1 fruit fly cellular context compared by ENCODE assay signal in the genomic region with DNA sequence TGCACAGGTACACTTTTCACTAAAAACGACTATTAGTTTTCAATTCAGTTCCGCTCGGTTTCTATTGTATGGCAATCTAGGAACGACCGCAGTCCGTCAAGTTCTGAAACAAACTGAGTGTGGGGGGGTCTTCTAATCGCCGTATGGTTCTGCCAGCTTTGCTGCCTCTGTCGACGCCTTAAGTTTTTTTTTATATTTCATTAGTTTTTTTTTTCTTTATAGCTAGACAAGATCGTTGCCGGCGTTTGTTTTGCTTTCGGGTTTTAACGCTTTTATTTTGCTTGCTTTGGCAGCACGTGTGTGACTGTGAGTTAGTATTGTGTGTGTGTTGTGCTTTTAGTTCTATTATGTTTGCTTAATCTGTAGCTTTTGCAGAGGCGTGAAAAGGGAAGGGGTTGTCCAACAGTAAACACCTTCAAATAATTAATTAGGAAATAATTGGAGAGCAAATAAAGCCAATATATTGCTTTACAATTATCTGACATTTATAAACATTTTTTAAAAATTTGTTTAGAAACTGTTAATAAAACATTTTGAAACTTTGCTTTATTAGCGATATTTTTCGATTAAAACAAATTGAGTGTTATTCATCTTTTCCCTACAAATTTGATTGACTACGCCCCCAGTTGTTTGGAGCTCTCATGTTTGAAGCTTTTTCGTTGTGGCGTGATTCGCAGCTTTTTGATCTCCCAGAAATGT.
TF ChIP-seq lines count a peak whose summit lies in the region.

Gene Acsf2, minus strand, starts transcription at position 116 of the 699 bp plus-strand sequence.

TF ChIP-seq in whole organism, embryonic, 481 proteins besides CTCF, POLR2A, EP300 and RAD21 (continued from another document and continues in another):
- peak; percentile 94 for TF ChIP-seq tio (GFP tag; optimal IDR thresholded peaks at IDR 0.05; lab: Kevin White, UChicago)
- peak; percentile 99 for TF ChIP-seq Hmr (GFP tag; optimal IDR thresholded peaks at IDR 0.05; lab: Kevin White, UChicago)
- TF ChIP-seq her (GFP tag; optimal IDR thresholded peaks at IDR 0.05; lab: Kevin White, UChicago), result peak; percentile 92
- peak; percentile 97 for TF ChIP-seq HHEX (GFP tag; optimal IDR thresholded peaks at IDR 0.05; lab: Kevin White, UChicago)
- peak; percentile 95 for TF ChIP-seq CG17361 (GFP tag; IDR thresholded peaks at IDR 0.05; lab: Robert Waterston, UW)
- peak; percentile 97 for TF ChIP-seq bcd (GFP tag; optimal IDR thresholded peaks at IDR 0.05; lab: Kevin White, UChicago)
- peak; percentile 95 for TF ChIP-seq CG13775 (GFP tag; optimal IDR thresholded peaks at IDR 0.05; lab: Kevin White, UChicago)
- TF ChIP-seq CG10565 (GFP tag; optimal IDR thresholded peaks at IDR 0.05; lab: Kevin White, UChicago), result no peak
- TF ChIP-seq Trl (optimal IDR thresholded peaks at IDR 0.05; lab: Kevin White, UChicago), result no peak
- TF ChIP-seq Trl (GFP tag; optimal IDR thresholded peaks at IDR 0.05; lab: Kevin White, UChicago), result peak; percentile 93
- peak; percentile 86 for TF ChIP-seq CG16863 (GFP tag; optimal IDR thresholded peaks at IDR 0.05; lab: Kevin White, UChicago)
- TF ChIP-seq zf30C (GFP tag; optimal IDR thresholded peaks at IDR 0.05; lab: Kevin White, UChicago), result no peak
- no peak for TF ChIP-seq gsb-n (tag; optimal IDR thresholded peaks at IDR 0.05; lab: Kevin White, UChicago)
- TF ChIP-seq kay (GFP tag; optimal IDR thresholded peaks at IDR 0.05; lab: Kevin White, UChicago), result peak; percentile 93
- peak; percentile 91 for TF ChIP-seq CG31441 (GFP tag; IDR thresholded peaks at IDR 0.05; lab: Robert Waterston, UW)
- peak; percentile 94 for TF ChIP-seq Gug (GFP tag; IDR thresholded peaks at IDR 0.05; lab: Robert Waterston, UW)
- TF ChIP-seq cato (GFP tag; optimal IDR thresholded peaks at IDR 0.05; lab: Kevin White, UChicago; ENCODE audit: borderline replicate concordance), result peak; percentile 74
- peak; percentile 95 for TF ChIP-seq CG16815 (GFP tag; optimal IDR thresholded peaks at IDR 0.05; lab: Kevin White, UChicago)
- peak; percentile 51 for TF ChIP-seq CG3407 (GFP tag; optimal IDR thresholded peaks at IDR 0.05; lab: Kevin White, UChicago)
- peak; percentile 73 for TF ChIP-seq CG31365 (tag; optimal IDR thresholded peaks at IDR 0.05; lab: Kevin White, UChicago)
- TF ChIP-seq CG2129 (GFP tag; IDR thresholded peaks at IDR 0.05; lab: Robert Waterston, UW; ENCODE audit: partially characterized antibody), result no peak
- peak; percentile 29 for TF ChIP-seq Neu2 (GFP tag; optimal IDR thresholded peaks at IDR 0.05; lab: Kevin White, UChicago; ENCODE audit: borderline replicate concordance)
- peak; percentile 79 for TF ChIP-seq ken (GFP tag; IDR thresholded peaks at IDR 0.05; lab: Robert Waterston, UW)
- TF ChIP-seq fd96Cb (tag; optimal IDR thresholded peaks at IDR 0.05; lab: Kevin White, UChicago), result peak; percentile 76
- peak; percentile 89 for TF ChIP-seq run (tag; optimal IDR thresholded peaks at IDR 0.05; lab: Kevin White, UChicago)
- TF ChIP-seq Sry-β (GFP tag; optimal IDR thresholded peaks at IDR 0.05; lab: Kevin White, UChicago), result no peak
- peak; percentile 77 for TF ChIP-seq nerfin-1 (tag; optimal IDR thresholded peaks at IDR 0.05; lab: Kevin White, UChicago)
- TF ChIP-seq HLH4C (GFP tag; IDR thresholded peaks at IDR 0.05; lab: Robert Waterston, UW; ENCODE audit: partially characterized antibody), result no peak
- TF ChIP-seq jigr1 (GFP tag; IDR thresholded peaks at IDR 0.05; lab: Robert Waterston, UW), result peak; percentile 86; the same call in 2 of the 3 replicates
- peak; percentile 95 for TF ChIP-seq CG4730 (GFP tag; IDR thresholded peaks at IDR 0.05; lab: Robert Waterston, UW)
- peak; percentile 93 for TF ChIP-seq exex (tag; optimal IDR thresholded peaks at IDR 0.05; lab: Kevin White, UChicago)
- peak; percentile 96 for TF ChIP-seq CG11247 (GFP tag; IDR thresholded peaks at IDR 0.05; lab: Robert Waterston, UW)
- peak; percentile 60 for TF ChIP-seq ATbp (GFP tag; optimal IDR thresholded peaks at IDR 0.05; lab: Kevin White, UChicago)
- peak; percentile 87 for TF ChIP-seq CG17359 (tag; optimal IDR thresholded peaks at IDR 0.05; lab: Kevin White, UChicago)
- peak; percentile 98 for TF ChIP-seq CG7372 (GFP tag; IDR thresholded peaks at IDR 0.05; lab: Robert Waterston, UW)
- TF ChIP-seq NK7.1 (GFP tag; optimal IDR thresholded peaks at IDR 0.05; lab: Kevin White, UChicago), result peak; percentile 88
- no peak for TF ChIP-seq dmrt11E (tag; optimal IDR thresholded peaks at IDR 0.05; lab: Kevin White, UChicago)
- TF ChIP-seq Mes4 (GFP tag; optimal IDR thresholded peaks at IDR 0.05; lab: Kevin White, UChicago), result peak; percentile 70
- peak; percentile 79 for TF ChIP-seq sisA (GFP tag; IDR thresholded peaks at IDR 0.05; lab: Robert Waterston, UW)
- TF ChIP-seq croc (GFP tag; conservative IDR thresholded peaks at IDR 0.05; lab: Robert Waterston, UW), result peak; percentile 49; the same call in 2 of the 3 replicates
- peak; percentile 87 for TF ChIP-seq HLH3B (GFP tag; IDR thresholded peaks at IDR 0.05; lab: Robert Waterston, UW)
- TF ChIP-seq Dek (tag; optimal IDR thresholded peaks at IDR 0.05; lab: Kevin White, UChicago), result peak; percentile 98
- TF ChIP-seq CG10462 (GFP tag; optimal IDR thresholded peaks at IDR 0.05; lab: Kevin White, UChicago), result peak; percentile 72
- peak; percentile 57 for TF ChIP-seq Gsc (GFP tag; IDR thresholded peaks at IDR 0.05; lab: Robert Waterston, UW)
- TF ChIP-seq maf-S (GFP tag; optimal IDR thresholded peaks at IDR 0.05; lab: Kevin White, UChicago), result peak; percentile 95
- TF ChIP-seq TFAM (GFP tag; optimal IDR thresholded peaks at IDR 0.05; lab: Kevin White, UChicago), result no peak
- TF ChIP-seq CG15514 (GFP tag; optimal IDR thresholded peaks at IDR 0.05; lab: Kevin White, UChicago), result peak; percentile 93
- peak; percentile 70 for TF ChIP-seq tup (GFP tag; optimal IDR thresholded peaks at IDR 0.05; lab: Kevin White, UChicago)
- TF ChIP-seq Doc2 (GFP tag; IDR thresholded peaks at IDR 0.05; lab: Robert Waterston, UW), result peak; percentile 86
- peak; percentile 65 for TF ChIP-seq CG2116 (GFP tag; optimal IDR thresholded peaks at IDR 0.05; lab: Kevin White, UChicago)
- peak; percentile 98 for TF ChIP-seq Usf (GFP tag; optimal IDR thresholded peaks at IDR 0.05; lab: Kevin White, UChicago)
- peak; percentile 21 for TF ChIP-seq trem (tag; optimal IDR thresholded peaks at IDR 0.05; lab: Kevin White, UChicago)
- TF ChIP-seq CG12104 (GFP tag; optimal IDR thresholded peaks at IDR 0.05; lab: Kevin White, UChicago), result peak; percentile 95
- peak; percentile 88 for TF ChIP-seq CG9437 (GFP tag; optimal IDR thresholded peaks at IDR 0.05; lab: Kevin White, UChicago)
- peak; percentile 98 for TF ChIP-seq CG12659 (GFP tag; optimal IDR thresholded peaks at IDR 0.05; lab: Kevin White, UChicago)
- peak; percentile 90 for TF ChIP-seq CG17385 (GFP tag; optimal IDR thresholded peaks at IDR 0.05; lab: Kevin White, UChicago)
- no peak for TF ChIP-seq CG34224 (GFP tag; IDR thresholded peaks at IDR 0.05; lab: Robert Waterston, UW; ENCODE audit: partially characterized antibody)
- TF ChIP-seq phol (tag; optimal IDR thresholded peaks at IDR 0.05; lab: Kevin White, UChicago), result peak; percentile 87
- peak; percentile 83 for TF ChIP-seq CG33213 (GFP tag; optimal IDR thresholded peaks at IDR 0.05; lab: Kevin White, UChicago)
- TF ChIP-seq Nf-YC (tag; optimal IDR thresholded peaks at IDR 0.05; lab: Kevin White, UChicago), result peak; percentile 90
- TF ChIP-seq CG8924 (tag; optimal IDR thresholded peaks at IDR 0.05; lab: Kevin White, UChicago), result peak; percentile 98
- peak; percentile 94 for TF ChIP-seq nmo (GFP tag; optimal IDR thresholded peaks at IDR 0.05; lab: Kevin White, UChicago)
- TF ChIP-seq Atf-2 (GFP tag; optimal IDR thresholded peaks at IDR 0.05; lab: Kevin White, UChicago), result peak; percentile 89
- peak; percentile 99 for TF ChIP-seq CG3847 (GFP tag; IDR thresholded peaks at IDR 0.05; lab: Robert Waterston, UW)
- no peak for TF ChIP-seq kni (GFP tag; optimal IDR thresholded peaks at IDR 0.05; lab: Kevin White, UChicago)
- TF ChIP-seq bigmax (GFP tag; optimal IDR thresholded peaks at IDR 0.05; lab: Kevin White, UChicago), result no peak
- peak; percentile 96 for TF ChIP-seq schlank (tag; optimal IDR thresholded peaks at IDR 0.05; lab: Kevin White, UChicago)
- TF ChIP-seq org-1 (GFP tag; optimal IDR thresholded peaks at IDR 0.05; lab: Kevin White, UChicago), result peak; percentile 95
- peak; percentile 93 for TF ChIP-seq esg (GFP tag; conservative IDR thresholded peaks at IDR 0.05; lab: Robert Waterston, UW)
- TF ChIP-seq CG15011 (GFP tag; optimal IDR thresholded peaks at IDR 0.05; lab: Kevin White, UChicago), result peak; percentile 98
- peak; percentile 98 for TF ChIP-seq sob (GFP tag; IDR thresholded peaks at IDR 0.05; lab: Robert Waterston, UW)
- peak; percentile 63 for TF ChIP-seq Sry-δ (GFP tag; optimal IDR thresholded peaks at IDR 0.05; lab: Kevin White, UChicago)
- TF ChIP-seq so (GFP tag; IDR thresholded peaks at IDR 0.05; lab: Robert Waterston, UW), result peak; percentile 95
- peak; percentile 76 for TF ChIP-seq wor (GFP tag; IDR thresholded peaks at IDR 0.05; lab: Robert Waterston, UW)
- peak; percentile 92 for TF ChIP-seq danr (GFP tag; IDR thresholded peaks at IDR 0.05; lab: Robert Waterston, UW)
- peak; percentile 56 for TF ChIP-seq kah (GFP tag; optimal IDR thresholded peaks at IDR 0.05; lab: Kevin White, UChicago)
- TF ChIP-seq pnt (GFP tag; optimal IDR thresholded peaks at IDR 0.05; lab: Kevin White, UChicago), result peak; percentile 80
- TF ChIP-seq HmgZ (tag; optimal IDR thresholded peaks at IDR 0.05; lab: Kevin White, UChicago), result peak; percentile 98
- TF ChIP-seq CG11560 (tag; IDR thresholded peaks at IDR 0.05; lab: Robert Waterston, UW), result peak; percentile 91
- no peak for TF ChIP-seq CG4707 (GFP tag; optimal IDR thresholded peaks at IDR 0.05; lab: Kevin White, UChicago)
- peak; percentile 85 for TF ChIP-seq CG8944 (GFP tag; optimal IDR thresholded peaks at IDR 0.05; lab: Kevin White, UChicago)
- peak; percentile 76 for TF ChIP-seq dimm (GFP tag; IDR thresholded peaks at IDR 0.05; lab: Robert Waterston, UW)
- peak; percentile 77 for TF ChIP-seq trh (GFP tag; optimal IDR thresholded peaks at IDR 0.05; lab: Kevin White, UChicago)
- peak; percentile 80 for TF ChIP-seq az2 (GFP tag; optimal IDR thresholded peaks at IDR 0.05; lab: Kevin White, UChicago)
- TF ChIP-seq pum (GFP tag; optimal IDR thresholded peaks at IDR 0.05; lab: Kevin White, UChicago), result peak; percentile 88
- peak; percentile 12 for TF ChIP-seq pfk (GFP tag; optimal IDR thresholded peaks at IDR 0.05; lab: Kevin White, UChicago)
- peak; percentile 96 for TF ChIP-seq slou (GFP tag; optimal IDR thresholded peaks at IDR 0.05; lab: Kevin White, UChicago)
- peak; percentile 94 for TF ChIP-seq CG12299 (tag; optimal IDR thresholded peaks at IDR 0.05; lab: Kevin White, UChicago)
- peak; percentile 94 for TF ChIP-seq CG9609 (GFP tag; optimal IDR thresholded peaks at IDR 0.05; lab: Kevin White, UChicago)
- TF ChIP-seq CG6813 (GFP tag; optimal IDR thresholded peaks at IDR 0.05; lab: Kevin White, UChicago), result peak; percentile 92
- no peak for TF ChIP-seq hb (GFP tag; IDR thresholded peaks at IDR 0.05; lab: Robert Waterston, UW; ENCODE audit: partially characterized antibody)
- TF ChIP-seq CG18619 (GFP tag; optimal IDR thresholded peaks at IDR 0.05; lab: Kevin White, UChicago), result peak; percentile 96
- peak; percentile 50; the same call in 1 of the 3 replicates for TF ChIP-seq gce (GFP tag; IDR thresholded peaks at IDR 0.05; lab: Robert Waterston, UW)
- TF ChIP-seq CG12942 (GFP tag; optimal IDR thresholded peaks at IDR 0.05; lab: Kevin White, UChicago), result peak; percentile 90
- TF ChIP-seq CG17186 (GFP tag; optimal IDR thresholded peaks at IDR 0.05; lab: Kevin White, UChicago), result no peak
- TF ChIP-seq slp2 (GFP tag; optimal IDR thresholded peaks at IDR 0.05; lab: Kevin White, UChicago), result peak; percentile 91
- TF ChIP-seq Mad (GFP tag; optimal IDR thresholded peaks at IDR 0.05; lab: Kevin White, UChicago), result peak; percentile 75
- TF ChIP-seq nau (GFP tag; optimal IDR thresholded peaks at IDR 0.05; lab: Kevin White, UChicago), result peak; percentile 94
- peak; percentile 97 for TF ChIP-seq CG10543 (GFP tag; optimal IDR thresholded peaks at IDR 0.05; lab: Kevin White, UChicago)
- TF ChIP-seq pita (GFP tag; optimal IDR thresholded peaks at IDR 0.05; lab: Kevin White, UChicago), result no peak
- TF ChIP-seq Sin3A (optimal IDR thresholded peaks at IDR 0.05; lab: Kevin White, UChicago), result no peak
- TF ChIP-seq CG8089 (GFP tag; optimal IDR thresholded peaks at IDR 0.05; lab: Kevin White, UChicago), result peak; percentile 69
- TF ChIP-seq CG8290 (GFP tag; optimal IDR thresholded peaks at IDR 0.05; lab: Kevin White, UChicago), result no peak
- peak in 1 of 2 experiments; percentile 87 for TF ChIP-seq CG8290 (tag; optimal IDR thresholded peaks at IDR 0.05; lab: Kevin White, UChicago)
- peak; percentile 16 for TF ChIP-seq corto (GFP tag; optimal IDR thresholded peaks at IDR 0.05; lab: Kevin White, UChicago)
- no peak for TF ChIP-seq CG2199 (GFP tag; IDR thresholded peaks at IDR 0.05; lab: Robert Waterston, UW)
- peak; percentile 55 for TF ChIP-seq p53 (GFP tag; optimal IDR thresholded peaks at IDR 0.05; lab: Kevin White, UChicago)
- peak; percentile 94 for TF ChIP-seq CG6854 (GFP tag; optimal IDR thresholded peaks at IDR 0.05; lab: Kevin White, UChicago)
- TF ChIP-seq lilli (GFP tag; optimal IDR thresholded peaks at IDR 0.05; lab: Kevin White, UChicago), result peak; percentile 98
- TF ChIP-seq CG4404 (GFP tag; IDR thresholded peaks at IDR 0.05; lab: Robert Waterston, UW), result peak; percentile 96
- peak; percentile 92 for TF ChIP-seq Side (GFP tag; optimal IDR thresholded peaks at IDR 0.05; lab: Kevin White, UChicago)
- no peak; the same call in 1 of the 2 replicates for TF ChIP-seq amos (GFP tag; IDR thresholded peaks at IDR 0.05; lab: Robert Waterston, UW; ENCODE audit: partially characterized antibody)
- TF ChIP-seq psq (GFP tag; optimal IDR thresholded peaks at IDR 0.05; lab: Kevin White, UChicago), result peak; percentile 69
- TF ChIP-seq CG9797 (GFP tag; optimal IDR thresholded peaks at IDR 0.05; lab: Kevin White, UChicago), result no peak
- no peak for TF ChIP-seq vnd (GFP tag; IDR thresholded peaks at IDR 0.05; lab: Robert Waterston, UW; ENCODE audit: partially characterized antibody)
- TF ChIP-seq Nf-YB (GFP tag; optimal IDR thresholded peaks at IDR 0.05; lab: Kevin White, UChicago), result peak; percentile 83
- peak; percentile 92 for TF ChIP-seq Oli (tag; optimal IDR thresholded peaks at IDR 0.05; lab: Kevin White, UChicago)
- peak; percentile 73 for TF ChIP-seq CG5245 (GFP tag; optimal IDR thresholded peaks at IDR 0.05; lab: Kevin White, UChicago)
- no peak for TF ChIP-seq Elba2 (GFP tag; optimal IDR thresholded peaks at IDR 0.05; lab: Kevin White, UChicago)
- TF ChIP-seq peb (GFP tag; IDR thresholded peaks at IDR 0.05; lab: Robert Waterston, UW), result peak; percentile 61
- TF ChIP-seq lbe (GFP tag; optimal IDR thresholded peaks at IDR 0.05; lab: Kevin White, UChicago), result no peak
- TF ChIP-seq sens (GFP tag; lab: Kevin White, UChicago), result peak; percentile 88
